Worm (Caenorhabditis elegans): Measurements from ENCODE around the gene F20B6.4.
"Not testable (repeated sequence)": the region's sequence is repeated elsewhere in the genome, so short reads cannot be mapped to it uniquely, and the experiment has no call there.

ce11 chrX:4199829-4200228 is 3.5 kb upstream of the F20B6.4 start, which contains the start of gene F20B6.5:
- not testable (repeated sequence) for TF ChIP-seq unc-39 (tag; optimal IDR thresholded peaks at IDR 0.05); unc-62 (GFP tag; optimal IDR thresholded peaks at IDR 0.05); lin-13 (tag; optimal IDR thresholded peaks at IDR 0.05); ztf-11 (tag; optimal IDR thresholded peaks at IDR 0.05); elt-3 (tag; optimal IDR thresholded peaks at IDR 0.05); zip-8 (tag; optimal IDR thresholded peaks at IDR 0.05); snpc-4 (tag; optimal IDR thresholded peaks at IDR 0.05); lsy-2 (tag; optimal IDR thresholded peaks at IDR 0.05); nhr-2 (tag; optimal IDR thresholded peaks at IDR 0.05); sem-2 (GFP tag; optimal IDR thresholded peaks at IDR 0.05); nhr-12 (tag; optimal IDR thresholded peaks at IDR 0.05); mls-2 (tag; optimal IDR thresholded peaks at IDR 0.05); drap-1 (GFP tag; optimal IDR thresholded peaks at IDR 0.05); ceh-43 (GFP tag; optimal IDR thresholded peaks at IDR 0.05)
